Worm (Caenorhabditis elegans) whole organism, L3 larva: Measurements from ENCODE around the gene F16G10.9.

Experiments
- ama-1 ChIP-seq: fragments of 150-350 bp; optimal IDR thresholded peaks from 2 replicates; lab custom pipeline; 2018
- ceh-82 ChIP-seq: fragments of 150-350 bp; optimal IDR thresholded peaks from 2 replicates; lab custom pipeline; 2014; ENCODE audit warnings: missing biosample characterization, missing genetic modification characterization
- ceh-9 ChIP-seq: sonication (generic microtip); optimal IDR thresholded peaks from 2 replicates; lab custom pipeline; 2018; ENCODE audit warnings: missing biosample characterization, missing genetic modification characterization
- elt-2 ChIP-seq: sonication (generic microtip); optimal IDR thresholded peaks from 2 replicates; lab custom pipeline; 2016; ENCODE audit warnings: missing genetic modification reagents, mild to moderate bottlenecking, missing genetic modification characterization, missing compliant biosample characterization
- fos-1 ChIP-seq: fragments of 150-350 bp; optimal IDR thresholded peaks from 2 replicates; lab custom pipeline; 2014; ENCODE audit warnings: missing biosample characterization, missing genetic modification characterization
- jun-1 ChIP-seq: fragments of 150-350 bp; optimal IDR thresholded peaks from 2 replicates; lab custom pipeline; 2014; ENCODE audit warnings: missing biosample characterization, missing genetic modification reagents, missing genetic modification characterization
- lin-15B ChIP-seq: fragments of 150-350 bp; optimal IDR thresholded peaks from 2 replicates; lab custom pipeline; 2014; ENCODE audit warnings: missing biosample characterization, missing genetic modification characterization
- lsy-12 ChIP-seq: sonication (generic microtip); optimal IDR thresholded peaks from 2 replicates; lab custom pipeline; 2016; ENCODE audit warnings: mild to moderate bottlenecking, missing genetic modification characterization, missing compliant biosample characterization
- mdl-1 ChIP-seq: fragments of 150-350 bp; optimal IDR thresholded peaks from 2 replicates; lab custom pipeline; 2014; ENCODE audit warnings: missing biosample characterization, missing genetic modification characterization
- nhr-11 ChIP-seq: fragments of 150-350 bp; optimal IDR thresholded peaks from 2 replicates; lab custom pipeline; 2014; ENCODE audit warnings: missing biosample characterization, missing genetic modification characterization
- nhr-28 ChIP-seq: fragments of 150-350 bp; optimal IDR thresholded peaks from 2 replicates; lab custom pipeline; 2014; ENCODE audit warnings: missing biosample characterization, missing genetic modification characterization
- snpc-4 ChIP-seq: fragments of 150-350 bp; optimal IDR thresholded peaks from 2 replicates; lab custom pipeline; 2014; ENCODE audit warnings: missing biosample characterization, missing genetic modification characterization
- ztf-11 ChIP-seq: fragments of 150-350 bp; optimal IDR thresholded peaks from 2 replicates; lab custom pipeline; 2014; ENCODE audit warnings: missing biosample characterization, missing genetic modification characterization
- ztf-4 ChIP-seq: fragments of 150-350 bp; optimal IDR thresholded peaks from 2 replicates; lab custom pipeline; 2014; ENCODE audit warnings: missing biosample characterization, missing genetic modification characterization

DNA sequence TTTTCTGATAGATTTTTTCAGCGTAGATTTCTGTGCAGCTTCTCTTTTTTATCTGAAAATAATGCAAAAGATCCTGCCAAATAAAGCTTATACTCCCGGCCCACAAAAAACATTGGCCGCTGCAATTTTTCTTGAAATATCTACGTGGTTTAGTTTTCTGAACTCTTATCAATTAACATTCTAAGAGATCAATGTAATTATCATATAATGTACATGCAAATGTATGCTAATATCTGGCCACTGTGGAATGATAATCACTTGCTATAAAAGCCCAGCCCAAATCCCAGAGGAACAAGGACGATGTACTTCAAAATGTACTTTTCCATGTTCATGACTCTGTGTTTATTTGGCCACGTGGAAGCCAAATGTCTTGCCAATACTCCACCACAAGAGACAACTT, 30.9 kb downstream of the F16G10.9 start, which contains the start of gene F43C11.2:
- no peak for TF ChIP-seq jun-1
- no peak for TF ChIP-seq nhr-11 (tag; lab: Kevin White, UChicago)
- TF ChIP-seq lin-15B = no peak
- no peak for TF ChIP-seq nhr-28 (tag; lab: Kevin White, UChicago)
- TF ChIP-seq snpc-4 = no peak
- TF ChIP-seq mdl-1 (tag; lab: Kevin White, UChicago) = no peak
- TF ChIP-seq elt-2 (tag; lab: Kevin White, UChicago) = no peak
- no peak for TF ChIP-seq ceh-82
- TF ChIP-seq ama-1 (lab: Kevin White, UChicago) = no peak
- TF ChIP-seq lsy-12 = no peak
- TF ChIP-seq fos-1 (tag; lab: Kevin White, UChicago) = no peak
- no peak for TF ChIP-seq ztf-4 (tag; lab: Kevin White, UChicago)
- no peak for TF ChIP-seq ceh-9
- TF ChIP-seq ztf-11 = no peak
